Worm (Caenorhabditis elegans): Measurements from ENCODE around the gene phlp-2.
A peak's percentile ranks its signal among the peaks of the same experiment; 100 is the strongest.

phlp-2 gene

ce11 chrIII:4223668-4224127 is 14.4 kb downstream of the phlp-2 start (continued):
- TF ChIP-seq lir-1 (GFP tag; conservative IDR thresholded peaks at IDR 0.05), result 0 out of 2 replicates have a peak, but pooled peaks have one; percentile 38
- TF ChIP-seq somi-1 (GFP tag; optimal IDR thresholded peaks at IDR 0.05), result peak; percentile 87
- peak; percentile 12 for TF ChIP-seq F23B12.7 (tag; optimal IDR thresholded peaks at IDR 0.05; ENCODE audit: insufficient read depth)
- peak; percentile 4 for TF ChIP-seq ztf-3 (GFP tag; optimal IDR thresholded peaks at IDR 0.05)
- peak; percentile 72 for TF ChIP-seq ceh-27 (GFP tag; optimal IDR thresholded peaks at IDR 0.05)
- TF ChIP-seq ztf-18 (tag; optimal IDR thresholded peaks at IDR 0.05), result peak; percentile 1
- TF ChIP-seq ama-1 (optimal IDR thresholded peaks at IDR 0.05), result no peak
- no peak for TF ChIP-seq ama-1 (GFP tag; optimal IDR thresholded peaks at IDR 0.05)
- no peak for TF ChIP-seq F22D6.2 (tag; optimal IDR thresholded peaks at IDR 0.05)
- no peak for TF ChIP-seq F57A8.1 (GFP tag; optimal IDR thresholded peaks at IDR 0.05)
- 0 out of 2 replicates have a peak, but pooled peaks have one; percentile 38 for TF ChIP-seq C06A6.2 (GFP tag; conservative IDR thresholded peaks at IDR 0.05)
- no peak for TF ChIP-seq sdz-38 (tag; optimal IDR thresholded peaks at IDR 0.05)
- TF ChIP-seq snpc-4 (GFP tag; optimal IDR thresholded peaks at IDR 0.05), result no peak
- TF ChIP-seq snpc-4 (tag; optimal IDR thresholded peaks at IDR 0.05), result peak in 2 of 4 experiments; percentile 35 to 60
- TF ChIP-seq nhr-90 (tag; optimal IDR thresholded peaks at IDR 0.05), result peak; percentile 13
- TF ChIP-seq B0336.3 (GFP tag; IDR thresholded peaks at IDR 0.05), result peak; percentile 76
- no peak for TF ChIP-seq lag-1 (GFP tag; IDR thresholded peaks at IDR 0.05)
- TF ChIP-seq let-526 (GFP tag; IDR thresholded peaks at IDR 0.05), result 0 out of 2 replicates have a peak, but pooled peaks have one; percentile 38
- TF ChIP-seq attf-6 (GFP tag; IDR thresholded peaks at IDR 0.05), result no peak
- no peak for TF ChIP-seq Y67H2A.10 (GFP tag; conservative IDR thresholded peaks at IDR 0.05)
- no peak for TF ChIP-seq repo-1 (tag; optimal IDR thresholded peaks at IDR 0.05)
- TF ChIP-seq let-607 (tag; optimal IDR thresholded peaks at IDR 0.05), result peak in 1 of 2 experiments; percentile 21
- TF ChIP-seq nfyb-1 (GFP tag; IDR thresholded peaks at IDR 0.05), result peak; percentile 85
- TF ChIP-seq atf-7 (tag; optimal IDR thresholded peaks at IDR 0.05), result peak; percentile 58
- TF ChIP-seq dox-1 (GFP tag; IDR thresholded peaks at IDR 0.05), result peak; percentile 86
- no peak for TF ChIP-seq pbrm-1 (GFP tag; IDR thresholded peaks at IDR 0.05)
- TF ChIP-seq snpc-1.3 (tag; optimal IDR thresholded peaks at IDR 0.05; ENCODE audit: insufficient read depth), result no peak
- no peak for TF ChIP-seq hmg-20 (GFP tag; IDR thresholded peaks at IDR 0.05)
- peak in 1 of 3 experiments; percentile 57 for TF ChIP-seq lin-35 (GFP tag; optimal IDR thresholded peaks at IDR 0.05)
- peak; percentile 89 for TF ChIP-seq K12H6.12 (tag; optimal IDR thresholded peaks at IDR 0.05)
- no peak for TF ChIP-seq snpc-1.1 (tag; optimal IDR thresholded peaks at IDR 0.05; ENCODE audit: insufficient read depth)
- peak; percentile 74 for TF ChIP-seq chd-7 (tag; optimal IDR thresholded peaks at IDR 0.05)
- no peak for TF ChIP-seq unc-62 (GFP tag; optimal IDR thresholded peaks at IDR 0.05)
- peak; percentile 91 for TF ChIP-seq nhr-80 (tag; optimal IDR thresholded peaks at IDR 0.05)
- TF ChIP-seq him-1 (tag; optimal IDR thresholded peaks at IDR 0.05), result no peak
- peak; percentile 85 for TF ChIP-seq attf-5 (GFP tag; optimal IDR thresholded peaks at IDR 0.05)
- TF ChIP-seq cebp-1 (GFP tag; IDR thresholded peaks at IDR 0.05), result no peak
- peak; percentile 79 for TF ChIP-seq cebp-1 (tag; optimal IDR thresholded peaks at IDR 0.05)
- peak; percentile 63; the same call in 1 of the 2 replicates for TF ChIP-seq egl-44 (GFP tag; IDR thresholded peaks at IDR 0.05)
- peak; percentile 77; the same call in 1 of the 2 replicates for TF ChIP-seq K11D2.4 (GFP tag; IDR thresholded peaks at IDR 0.05)
- peak; percentile 41 for TF ChIP-seq lin-54 (GFP tag; optimal IDR thresholded peaks at IDR 0.05)
- 0 out of 2 replicates have a peak, but pooled peaks have one; percentile 44 for TF ChIP-seq Y53G8AR.9 (GFP tag; conservative IDR thresholded peaks at IDR 0.05)
- TF ChIP-seq attf-3 (GFP tag; conservative IDR thresholded peaks at IDR 0.05), result 0 out of 2 replicates have a peak, but pooled peaks have one; percentile 18
